Fruit fly (Drosophila melanogaster) whole organism, embryonic: ENCODE data around the gene CG1986.

Source experiments
- Bgb ChIP-seq: fragments of 200-800 bp; sonication (Bioruptor generic); IDR thresholded peaks from 2 replicates; pipeline ENCODE4 v1.3.6; 2022; ENCODE audit warnings: missing biosample characterization, missing genetic modification characterization; ENCODE audit not compliant: partially characterized antibody
- Blimp-1 ChIP-seq: fragments of 200-800 bp; sonication (Bioruptor generic); optimal IDR thresholded peaks from 3 replicates; lab custom pipeline; 2018; ENCODE audit warnings: missing biosample characterization, missing genetic modification characterization, mild to moderate bottlenecking, moderate library complexity, missing genetic modification reagents
- BtbVII ChIP-seq: fragments of 200-800 bp; sonication (Bioruptor generic); optimal IDR thresholded peaks from 3 replicates; lab custom pipeline; 2017; ENCODE audit warnings: missing biosample characterization, mild to moderate bottlenecking, missing genetic modification characterization
- CG10543 ChIP-seq: fragments of 200-800 bp; sonication (Bioruptor generic); optimal IDR thresholded peaks from 3 replicates; lab custom pipeline; 2017; ENCODE audit warnings: missing biosample characterization, mild to moderate bottlenecking, missing genetic modification characterization, moderate library complexity
- CG10959 ChIP-seq: fragments of 200-800 bp; sonication (Bioruptor generic); IDR thresholded peaks from 2 replicates; pipeline ENCODE4 v1.3.6; 2022; ENCODE audit warnings: missing biosample characterization, missing genetic modification characterization
- CG13894 ChIP-seq: fragments of 200-800 bp; sonication (Bioruptor generic); optimal IDR thresholded peaks from 3 replicates; lab custom pipeline; 2018; ENCODE audit warnings: missing biosample characterization, mild to moderate bottlenecking, missing genetic modification characterization, moderate library complexity
- CG14014 ChIP-seq: fragments of 200-800 bp; sonication (Bioruptor generic); IDR thresholded peaks from 2 replicates; pipeline ENCODE4 v1.3.6; 2022; ENCODE audit warnings: missing biosample characterization, missing genetic modification characterization
- CG15479 ChIP-seq: fragments of 200-800 bp; sonication (Bioruptor generic); optimal IDR thresholded peaks from 3 replicates; lab custom pipeline; 2019; ENCODE audit warnings: missing biosample characterization, mild to moderate bottlenecking, missing genetic modification characterization, moderate library complexity
- CG1647 ChIP-seq: fragments of 200-800 bp; sonication (Bioruptor generic); optimal IDR thresholded peaks from 3 replicates; lab custom pipeline; 2016; ENCODE audit warnings: missing biosample characterization, missing genetic modification characterization
- CG2678 ChIP-seq: fragments of 200-800 bp; sonication (Bioruptor generic); optimal IDR thresholded peaks from 3 replicates; lab custom pipeline; 2019; ENCODE audit warnings: missing biosample characterization, mild to moderate bottlenecking, missing genetic modification characterization, moderate library complexity
- CG3065 ChIP-seq: fragments of 200-800 bp; sonication (Bioruptor generic); optimal IDR thresholded peaks from 2 replicates; lab custom pipeline; 2016; ENCODE audit warnings: missing biosample characterization, missing genetic modification characterization
- CG34376 ChIP-seq: fragments of 200-800 bp; sonication (Bioruptor generic); optimal IDR thresholded peaks from 2 replicates; lab custom pipeline; 2018; ENCODE audit warnings: missing biosample characterization, mild to moderate bottlenecking, missing genetic modification characterization
- CG3995 ChIP-seq: fragments of 200-800 bp; sonication (Bioruptor generic); optimal IDR thresholded peaks from 3 replicates; lab custom pipeline; 2016; ENCODE audit warnings: missing biosample characterization, missing genetic modification characterization
- CG5180 ChIP-seq: fragments of 200-800 bp; sonication (Bioruptor generic); optimal IDR thresholded peaks from 3 replicates; lab custom pipeline; 2017; ENCODE audit warnings: missing biosample characterization, missing genetic modification characterization, mild to moderate bottlenecking, moderate library complexity, missing genetic modification reagents
- CG6254 ChIP-seq: fragments of 200-800 bp; sonication (Bioruptor generic); optimal IDR thresholded peaks from 3 replicates; lab custom pipeline; 2017; ENCODE audit warnings: mild to moderate bottlenecking, missing biosample characterization, missing genetic modification reagents, missing genetic modification characterization
- CG6683 ChIP-seq: fragments of 200-800 bp; sonication (Bioruptor generic); optimal IDR thresholded peaks from 2 replicates; lab custom pipeline; 2017; ENCODE audit warnings: missing biosample characterization, mild to moderate bottlenecking, missing genetic modification characterization, missing genetic modification reagents
- CG7839 ChIP-seq: fragments of 200-800 bp; sonication (Bioruptor generic); optimal IDR thresholded peaks from 3 replicates; lab custom pipeline; 2018; ENCODE audit warnings: missing biosample characterization, mild to moderate bottlenecking, missing genetic modification characterization, moderate library complexity
- CG7963 ChIP-seq: fragments of 200-800 bp; sonication (Bioruptor generic); IDR thresholded peaks from 3 replicates; pipeline ENCODE4 v1.3.6; 2022; ENCODE audit warnings: missing biosample characterization, missing genetic modification characterization; ENCODE audit not compliant: partially characterized antibody
- D ChIP-seq, 2 experiments: fragments of 200-800 bp in 1 of 2; fragments of >200 bp in 1 of 2; sonication (Bioruptor generic) in 1 of 2; optimal IDR thresholded peaks; 2 replicates in 1 of 2; 3 replicates in 1 of 2; lab custom pipeline; 2017; ENCODE audit warnings: mild to moderate bottlenecking in 1 of 2, missing biosample characterization in 1 of 2, missing genetic modification characterization in 1 of 2, missing genetic modification reagents in 1 of 2
- Dbx ChIP-seq: fragments of 200-800 bp; sonication (Bioruptor generic); IDR thresholded peaks from 3 replicates; pipeline ENCODE4 v1.3.6; 2022; ENCODE audit warnings: missing biosample characterization, missing genetic modification characterization
- Deaf1 ChIP-seq: fragments of 200-800 bp; optimal IDR thresholded peaks from 3 replicates; lab custom pipeline; 2019; ENCODE audit warnings: missing biosample characterization, mild to moderate bottlenecking, missing genetic modification characterization, moderate library complexity
- H15 ChIP-seq: fragments of 200-800 bp; sonication (Bioruptor generic); IDR thresholded peaks from 3 replicates; pipeline ENCODE4 v1.3.6; 2022; ENCODE audit warnings: missing biosample characterization, missing genetic modification characterization
- H2.0 ChIP-seq: fragments of 200-800 bp; sonication (Bioruptor generic); IDR thresholded peaks from 2 replicates; pipeline ENCODE4 v1.3.6; 2022; ENCODE audit warnings: missing biosample characterization, missing genetic modification characterization
- Hmx ChIP-seq: fragments of 200-800 bp; sonication (Bioruptor generic); optimal IDR thresholded peaks from 2 replicates; lab custom pipeline; 2016; ENCODE audit warnings: missing biosample characterization, missing genetic modification characterization
- Lim3 ChIP-seq: fragments of 200-800 bp; sonication (Bioruptor generic); IDR thresholded peaks from 2 replicates; pipeline ENCODE4 v1.3.6; 2022; ENCODE audit warnings: missing biosample characterization, missing genetic modification characterization
- Myb ChIP-seq: fragments of 200-800 bp; sonication (Bioruptor generic); optimal IDR thresholded peaks from 2 replicates; lab custom pipeline; 2016; ENCODE audit warnings: missing biosample characterization, missing genetic modification characterization
- Neu2 ChIP-seq: fragments of 200-800 bp; sonication (Bioruptor generic); optimal IDR thresholded peaks from 3 replicates; lab custom pipeline; 2016; ENCODE audit warnings: missing biosample characterization, missing genetic modification characterization, borderline replicate concordance
- Trl ChIP-seq, 3 experiments: fragments of >200 bp in 2 of 3; fragments of 200-800 bp in 1 of 3; sonication (Bioruptor generic) in 1 of 3; optimal IDR thresholded peaks; 2 replicates in 1 of 3; 3 replicates in 2 of 3; lab custom pipeline; 2016 to 2017; ENCODE audit warnings: missing biosample characterization in 1 of 3, missing genetic modification characterization in 1 of 3
- Xrp1 ChIP-seq: fragments of 200-800 bp; sonication (Bioruptor generic); IDR thresholded peaks from 2 replicates; pipeline ENCODE4 v1.3.6; 2022; ENCODE audit warnings: missing biosample characterization, missing genetic modification characterization
- ato ChIP-seq: fragments of 200-800 bp; sonication (Bioruptor generic); IDR thresholded peaks from 2 replicates; pipeline ENCODE4 v1.3.6; 2022; ENCODE audit warnings: missing biosample characterization, missing genetic modification characterization; ENCODE audit not compliant: partially characterized antibody
- bab2 ChIP-seq: fragments of 200-800 bp; sonication (Bioruptor generic); optimal IDR thresholded peaks from 2 replicates; lab custom pipeline; 2016; ENCODE audit warnings: missing biosample characterization, missing genetic modification characterization
- chinmo ChIP-seq: fragments of 200-800 bp; sonication (Bioruptor generic); IDR thresholded peaks from 4 replicates; pipeline ENCODE4 v1.3.6; 2022; ENCODE audit warnings: missing biosample characterization, missing genetic modification characterization; ENCODE audit not compliant: partially characterized antibody
- crol ChIP-seq: fragments of 200-800 bp; sonication (Bioruptor generic); IDR thresholded peaks from 2 replicates; pipeline ENCODE4 v1.3.6; 2022; ENCODE audit warnings: missing biosample characterization, missing genetic modification characterization
- disco-r ChIP-seq: fragments of 200-800 bp; sonication (Bioruptor generic); optimal IDR thresholded peaks from 2 replicates; lab custom pipeline; 2016; ENCODE audit warnings: missing biosample characterization, missing genetic modification characterization
- dysf ChIP-seq: fragments of 200-800 bp; sonication (Bioruptor generic); IDR thresholded peaks from 3 replicates; pipeline ENCODE4 v1.3.6; 2022; ENCODE audit warnings: missing biosample characterization, missing genetic modification characterization
- esg ChIP-seq: fragments of 200-800 bp; sonication (Bioruptor generic); conservative IDR thresholded peaks from 2 replicates; pipeline ENCODE4 v1.3.6; 2022; ENCODE audit warnings: missing biosample characterization, missing genetic modification characterization
- gt ChIP-seq: fragments of 200-800 bp; sonication (Bioruptor generic); IDR thresholded peaks from 2 replicates; pipeline ENCODE4 v1.3.6; 2022; ENCODE audit warnings: missing biosample characterization, missing genetic modification characterization
- ind ChIP-seq: fragments of 200-800 bp; sonication (Bioruptor generic); optimal IDR thresholded peaks from 3 replicates; lab custom pipeline; 2016; ENCODE audit warnings: missing biosample characterization, missing genetic modification characterization
- lab ChIP-seq: fragments of 200-800 bp; sonication (Bioruptor generic); optimal IDR thresholded peaks from 3 replicates; lab custom pipeline; 2017; ENCODE audit warnings: missing biosample characterization, missing genetic modification characterization, mild to moderate bottlenecking, moderate library complexity, missing genetic modification reagents
- oc ChIP-seq: fragments of 200-800 bp; sonication (Bioruptor generic); optimal IDR thresholded peaks from 2 replicates; lab custom pipeline; 2018; ENCODE audit warnings: missing biosample characterization, mild to moderate bottlenecking, missing genetic modification characterization, moderate library complexity
- row ChIP-seq: fragments of 200-800 bp; sonication (Bioruptor generic); IDR thresholded peaks from 3 replicates; pipeline ENCODE4 v1.3.6; 2022; ENCODE audit warnings: missing biosample characterization, missing genetic modification characterization
- slp2 ChIP-seq: fragments of 200-800 bp; sonication (Bioruptor generic); optimal IDR thresholded peaks from 2 replicates; lab custom pipeline; 2016; ENCODE audit warnings: missing biosample characterization, missing genetic modification characterization
- so ChIP-seq: fragments of 200-800 bp; sonication (Bioruptor generic); IDR thresholded peaks from 3 replicates; pipeline ENCODE4 v1.3.6; 2022; ENCODE audit warnings: missing biosample characterization, missing genetic modification characterization
- stwl ChIP-seq: fragments of 200-800 bp; sonication (Bioruptor generic); optimal IDR thresholded peaks from 3 replicates; lab custom pipeline; 2018; ENCODE audit warnings: missing biosample characterization, mild to moderate bottlenecking, missing genetic modification characterization, moderate library complexity
- tap ChIP-seq: fragments of 200-800 bp; optimal IDR thresholded peaks from 3 replicates; lab custom pipeline; 2019; ENCODE audit warnings: missing biosample characterization, mild to moderate bottlenecking, missing genetic modification characterization, moderate library complexity
- tll ChIP-seq, 2 experiments: fragments of 200-800 bp in 1 of 2; fragments of >200 bp in 1 of 2; sonication (Bioruptor generic) in 1 of 2; optimal IDR thresholded peaks; 2 replicates each; lab custom pipeline; 2017 to 2019; ENCODE audit warnings: missing biosample characterization in 2 of 2, missing genetic modification characterization in 2 of 2, mild to moderate bottlenecking in 1 of 2, moderate library complexity in 1 of 2
- usp ChIP-seq: fragments of >200 bp; optimal IDR thresholded peaks from 2 replicates; lab custom pipeline; 2017; ENCODE audit warnings: missing biosample characterization, missing genetic modification characterization
- vvl ChIP-seq: fragments of 200-800 bp; sonication (Bioruptor generic); IDR thresholded peaks from 2 replicates; pipeline ENCODE4 v1.3.6; 2022; ENCODE audit warnings: missing biosample characterization, missing genetic modification characterization

Gene CG1986

DNA sequence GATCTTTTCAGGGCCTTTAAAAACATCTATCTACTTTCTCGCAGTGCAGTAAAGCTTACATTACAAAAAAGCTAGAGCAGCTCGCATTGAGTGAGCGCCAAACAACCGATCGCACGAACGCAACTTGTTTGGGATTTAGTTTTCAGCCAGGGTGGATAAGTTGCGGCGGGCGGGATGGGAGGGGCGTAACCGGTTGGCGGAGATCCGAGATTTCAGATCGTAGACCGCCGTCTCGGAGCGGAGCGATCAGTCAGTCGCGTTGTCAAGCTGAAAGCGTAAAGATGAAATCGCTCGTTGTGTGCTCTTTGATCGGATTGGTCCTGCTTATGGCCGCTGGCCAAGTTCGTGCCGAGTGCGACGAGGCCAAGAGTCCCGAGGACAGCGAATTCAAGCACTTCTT, 26.7 kb downstream of the CG1986 start, which contains the start of gene CG9691 (continued):
- peak; percentile 27; the same call in 1 of the 3 replicates for TF ChIP-seq row
- TF ChIP-seq CG14014, result no peak
- 0 out of 3 replicates have a peak, but pooled peaks have one; percentile 36 for TF ChIP-seq Dbx (GFP tag; lab: Robert Waterston, UW)
- TF ChIP-seq ato (GFP tag; lab: Robert Waterston, UW), result no peak
- no peak for TF ChIP-seq CG10959
- TF ChIP-seq oc (tag; lab: Kevin White, UChicago), result peak; percentile 71
- 0 out of 2 replicates have a peak, but pooled peaks have one; percentile 10 for TF ChIP-seq vvl (GFP tag; lab: Robert Waterston, UW)
- TF ChIP-seq Hmx, result no peak
- no peak for TF ChIP-seq Neu2 (GFP tag; lab: Kevin White, UChicago)
- TF ChIP-seq Blimp-1 (GFP tag; lab: Kevin White, UChicago), result peak; percentile 22
- peak; percentile 40; the same call in 1 of the 2 replicates for TF ChIP-seq Bgb (GFP tag; lab: Robert Waterston, UW)
- TF ChIP-seq bab2 (GFP tag; lab: Kevin White, UChicago), result no peak
- TF ChIP-seq CG15479 (GFP tag; lab: Kevin White, UChicago), result no peak
- TF ChIP-seq dysf (GFP tag; lab: Robert Waterston, UW), result peak; percentile 32; the same call in 1 of the 3 replicates
- TF ChIP-seq tap (tag; lab: Kevin White, UChicago), result peak; percentile 2
- peak; percentile 1 for TF ChIP-seq CG13894 (tag; lab: Kevin White, UChicago)
- no peak for TF ChIP-seq CG3995 (GFP tag; lab: Kevin White, UChicago)
- TF ChIP-seq BtbVII, result peak; percentile 9
- TF ChIP-seq esg (GFP tag; lab: Robert Waterston, UW), result no peak
- TF ChIP-seq stwl (tag; lab: Kevin White, UChicago), result no peak
- peak; percentile 26 for TF ChIP-seq CG2678
- TF ChIP-seq crol (GFP tag; lab: Robert Waterston, UW), result peak; percentile 78
- TF ChIP-seq CG10543 (GFP tag; lab: Kevin White, UChicago), result peak; percentile 50
- TF ChIP-seq CG34376 (GFP tag; lab: Kevin White, UChicago), result peak; percentile 3
- no peak for TF ChIP-seq Lim3 (GFP tag; lab: Robert Waterston, UW)
- no peak for TF ChIP-seq CG1647 (GFP tag; lab: Kevin White, UChicago)
- TF ChIP-seq CG5180, result peak; percentile 89
- peak; percentile 1 for TF ChIP-seq lab (GFP tag; lab: Kevin White, UChicago)
- 0 out of 3 replicates have a peak, but pooled peaks have one; percentile 15 for TF ChIP-seq so
- TF ChIP-seq CG7839, result peak; percentile 8
- TF ChIP-seq usp (GFP tag; lab: Kevin White, UChicago), result no peak
- TF ChIP-seq CG6254 (GFP tag; lab: Kevin White, UChicago), result no peak
- TF ChIP-seq H15 (GFP tag; lab: Robert Waterston, UW), result no peak

DNA sequence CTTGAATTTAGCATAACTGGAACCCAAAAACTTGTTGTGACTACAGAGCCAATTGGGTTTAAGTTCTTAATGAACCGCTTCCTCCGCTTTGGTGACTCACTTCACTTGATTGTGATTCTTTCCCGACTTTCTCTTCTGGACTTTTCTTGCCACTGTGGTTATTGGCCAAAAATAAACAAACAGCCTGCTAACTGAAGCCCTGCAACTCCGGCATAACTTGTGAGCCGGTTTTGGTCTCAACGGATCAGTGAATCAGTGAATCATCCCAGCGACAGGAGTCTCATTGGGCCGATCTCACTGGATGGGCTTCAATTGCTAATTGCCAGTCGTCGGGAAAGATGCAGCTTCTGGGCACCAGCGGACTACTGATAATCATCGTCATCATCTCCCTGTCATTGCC, 28.0 kb downstream of the CG1986 start:
- TF ChIP-seq CG3065, result no peak

DNA sequence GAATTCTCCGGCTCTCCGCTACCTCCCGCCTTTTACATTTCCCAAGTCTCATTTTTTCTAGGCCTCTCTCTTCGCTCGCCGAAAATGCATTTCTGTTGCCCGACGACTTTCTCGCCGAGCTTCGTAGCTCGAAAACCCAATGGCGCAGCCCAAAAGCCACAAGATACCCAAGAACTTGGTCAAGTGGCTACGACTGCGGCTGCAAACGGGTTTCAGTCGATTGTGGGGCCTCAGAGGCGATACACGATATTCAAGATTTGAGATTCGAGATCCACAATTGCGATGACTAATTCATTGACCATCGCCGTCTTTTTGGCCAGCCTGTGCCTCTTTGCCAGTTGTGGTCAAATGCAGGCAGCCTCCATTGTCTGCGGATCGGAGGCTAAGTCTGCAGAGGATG, 29.2 kb downstream of the CG1986 start, which contains the start of gene CG9689:
Gene CG9689 (plus strand): TSS at position 208 of the 400 bp plus-strand sequence.
- no peak for TF ChIP-seq tll (GFP tag; optimal IDR thresholded peaks at IDR 0.05; lab: Kevin White, UChicago)
- TF ChIP-seq chinmo (GFP tag; lab: Robert Waterston, UW), result peak; percentile 56; the same call in 1 of the 4 replicates
- TF ChIP-seq Myb, result no peak
- TF ChIP-seq D (optimal IDR thresholded peaks at IDR 0.05; lab: Kevin White, UChicago), result no peak
- no peak for TF ChIP-seq D (GFP tag; optimal IDR thresholded peaks at IDR 0.05; lab: Kevin White, UChicago)
- no peak for TF ChIP-seq CG7963 (GFP tag; lab: Robert Waterston, UW)
- TF ChIP-seq Trl (optimal IDR thresholded peaks at IDR 0.05; lab: Kevin White, UChicago), result peak in 1 of 2 experiments; percentile 8
- no peak for TF ChIP-seq Trl (GFP tag; optimal IDR thresholded peaks at IDR 0.05; lab: Kevin White, UChicago)
- no peak for TF ChIP-seq gt
- no peak for TF ChIP-seq CG6683
- no peak for TF ChIP-seq slp2 (GFP tag; lab: Kevin White, UChicago)
- no peak for TF ChIP-seq disco-r (GFP tag; lab: Kevin White, UChicago)
- no peak for TF ChIP-seq Xrp1 (GFP tag; lab: Robert Waterston, UW)
- no peak for TF ChIP-seq ind (GFP tag; lab: Kevin White, UChicago)
- no peak for TF ChIP-seq H2.0 (GFP tag; lab: Robert Waterston, UW)
- TF ChIP-seq Deaf1 (tag; lab: Kevin White, UChicago), result peak; percentile 57
